Worm (Caenorhabditis elegans) whole organism, midembryonic: ENCODE data around the gene madf-3.

ENCODE experiments used
- T22C8.4 ChIP-seq: fragments of 200-800 bp; sonication (Bioruptor generic); IDR thresholded peaks from 2 replicates; pipeline ENCODE4 v1.3.6; 2022; ENCODE audit warnings: missing genetic modification characterization, missing compliant biosample characterization
- cog-1 ChIP-seq: sonication (generic microtip); optimal IDR thresholded peaks from 2 replicates; lab custom pipeline; 2016; ENCODE audit warnings: missing genetic modification characterization, missing compliant biosample characterization
- flt-1 ChIP-seq: fragments of 200-800 bp; sonication (Bioruptor generic); IDR thresholded peaks from 2 replicates; pipeline ENCODE4 v1.3.6; 2022; ENCODE audit warnings: missing genetic modification characterization, missing compliant biosample characterization
- klf-2 ChIP-seq: fragments of 200-800 bp; sonication (Bioruptor generic); conservative IDR thresholded peaks from 2 replicates; pipeline ENCODE4 v1.3.6; 2022; ENCODE audit warnings: missing genetic modification reagents, missing genetic modification characterization, missing compliant biosample characterization
- med-1 ChIP-seq: sonication (generic microtip); optimal IDR thresholded peaks from 2 replicates; lab custom pipeline; 2017; ENCODE audit warnings: missing genetic modification characterization, mild to moderate bottlenecking, missing compliant biosample characterization, antibody characterized with exemption, missing genetic modification reagents; ENCODE audit not compliant: insufficient read depth
- ref-1 ChIP-seq: fragments of 200-800 bp; sonication (Bioruptor generic); conservative IDR thresholded peaks from 2 replicates; pipeline ENCODE4 v1.3.6; 2022; ENCODE audit warnings: missing genetic modification reagents, missing genetic modification characterization, missing compliant biosample characterization
- tab-1 ChIP-seq: fragments of 200-800 bp; sonication (Bioruptor generic); IDR thresholded peaks from 2 replicates; pipeline ENCODE4 v1.3.6; 2022; ENCODE audit warnings: missing genetic modification characterization, missing compliant biosample characterization
- ztf-23 ChIP-seq: fragments of 200-800 bp; sonication (Bioruptor generic); IDR thresholded peaks from 2 replicates; pipeline ENCODE4 v1.3.6; 2022; ENCODE audit warnings: missing genetic modification reagents, missing genetic modification characterization, missing compliant biosample characterization
- ztf-29 ChIP-seq: fragments of 200-800 bp; sonication (Bioruptor generic); IDR thresholded peaks from 2 replicates; pipeline ENCODE4 v1.3.6; 2022; ENCODE audit warnings: missing genetic modification reagents, missing genetic modification characterization, missing compliant biosample characterization

- TF ChIP-seq klf-2 (GFP tag; lab: Robert Waterston, UW) (no peak), ref-1 (GFP tag; lab: Robert Waterston, UW) (no peak), cog-1 (tag; lab: Kevin White, UChicago) (no peak), med-1 (GFP tag; lab: Kevin White, UChicago) (no peak), tab-1 (GFP tag; lab: Robert Waterston, UW) (no peak), ztf-29 (no peak), flt-1 (GFP tag; lab: Robert Waterston, UW) (no peak), ztf-23 (GFP tag; lab: Robert Waterston, UW) (no peak), T22C8.4 (GFP tag; lab: Robert Waterston, UW) (no peak)
Observed at ce11 chrII:4372406-4372805, 37.9 kb downstream of the madf-3 start, which contains the start of gene paic-1.
